Fruit fly (Drosophila melanogaster) whole organism, embryonic: ENCODE results near the gene Vps26.
A peak's percentile ranks its signal among the peaks of the same experiment; 100 is the strongest.

Experiments used
- B-H1 ChIP-seq: fragments of 200-800 bp; sonication (Bioruptor generic); IDR thresholded peaks from 3 replicates; pipeline ENCODE4 v1.3.6; 2022; ENCODE audit warnings: missing biosample characterization, missing genetic modification characterization
- B-H2 ChIP-seq: fragments of 200-800 bp; sonication (Bioruptor generic); optimal IDR thresholded peaks from 2 replicates; lab custom pipeline; 2018; ENCODE audit warnings: missing biosample characterization, mild to moderate bottlenecking, missing genetic modification characterization
- CG10147 ChIP-seq: fragments of 200-800 bp; sonication (Bioruptor generic); optimal IDR thresholded peaks from 2 replicates; lab custom pipeline; 2019; ENCODE audit warnings: missing biosample characterization, mild to moderate bottlenecking, missing genetic modification characterization, moderate library complexity
- CG10543 ChIP-seq: fragments of 200-800 bp; sonication (Bioruptor generic); optimal IDR thresholded peaks from 3 replicates; lab custom pipeline; 2017; ENCODE audit warnings: missing biosample characterization, mild to moderate bottlenecking, missing genetic modification characterization, moderate library complexity
- CG11504 ChIP-seq: fragments of 200-800 bp; sonication (Bioruptor generic); optimal IDR thresholded peaks from 3 replicates; lab custom pipeline; 2019; ENCODE audit warnings: missing biosample characterization, mild to moderate bottlenecking, missing genetic modification characterization, moderate library complexity
- CG12155 ChIP-seq: fragments of 200-800 bp; sonication (Bioruptor generic); optimal IDR thresholded peaks from 3 replicates; lab custom pipeline; 2016; ENCODE audit warnings: missing biosample characterization, missing genetic modification characterization
- CG12391 ChIP-seq: fragments of 200-800 bp; sonication (Bioruptor generic); optimal IDR thresholded peaks from 3 replicates; lab custom pipeline; 2018; ENCODE audit warnings: missing biosample characterization, mild to moderate bottlenecking, missing genetic modification characterization, moderate library complexity
- CG13624 ChIP-seq: fragments of 200-800 bp; sonication (Bioruptor generic); optimal IDR thresholded peaks from 2 replicates; lab custom pipeline; 2016; ENCODE audit warnings: missing biosample characterization, missing genetic modification characterization
- CG15479 ChIP-seq: fragments of 200-800 bp; sonication (Bioruptor generic); optimal IDR thresholded peaks from 3 replicates; lab custom pipeline; 2019; ENCODE audit warnings: missing biosample characterization, mild to moderate bottlenecking, missing genetic modification characterization, moderate library complexity
- CG17612 ChIP-seq: fragments of 200-800 bp; sonication (Bioruptor generic); IDR thresholded peaks from 2 replicates; pipeline ENCODE4 v1.3.6; 2022; ENCODE audit warnings: missing biosample characterization, missing genetic modification characterization
- CG18764 ChIP-seq: fragments of 200-800 bp; sonication (Bioruptor generic); optimal IDR thresholded peaks from 3 replicates; lab custom pipeline; 2016; ENCODE audit warnings: missing biosample characterization, missing genetic modification characterization
- CG30403 ChIP-seq: fragments of 200-800 bp; sonication (Bioruptor generic); optimal IDR thresholded peaks from 3 replicates; lab custom pipeline; 2016; ENCODE audit warnings: missing biosample characterization, missing genetic modification characterization
- CG34422 ChIP-seq: fragments of 200-800 bp; sonication (Bioruptor generic); IDR thresholded peaks from 3 replicates; pipeline ENCODE4 v1.3.6; 2022; ENCODE audit warnings: missing biosample characterization, missing genetic modification characterization
- CG4404 ChIP-seq: fragments of 200-800 bp; sonication (Bioruptor generic); IDR thresholded peaks from 2 replicates; pipeline ENCODE4 v1.3.6; 2022; ENCODE audit warnings: missing biosample characterization, missing genetic modification characterization
- CG4730 ChIP-seq: fragments of 200-800 bp; sonication (Bioruptor generic); IDR thresholded peaks from 2 replicates; pipeline ENCODE4 v1.3.6; 2022; ENCODE audit warnings: missing biosample characterization, missing genetic modification characterization
- CG6854 ChIP-seq: fragments of 200-800 bp; sonication (Bioruptor generic); optimal IDR thresholded peaks from 3 replicates; lab custom pipeline; 2017; ENCODE audit warnings: missing biosample characterization, mild to moderate bottlenecking, missing genetic modification characterization
- CG7745 ChIP-seq: fragments of 200-800 bp; sonication (Bioruptor generic); optimal IDR thresholded peaks from 2 replicates; lab custom pipeline; 2018; ENCODE audit warnings: missing biosample characterization, mild to moderate bottlenecking, missing genetic modification characterization, moderate library complexity
- CG8388 ChIP-seq: fragments of 200-800 bp; sonication (Bioruptor generic); optimal IDR thresholded peaks from 2 replicates; lab custom pipeline; 2019; ENCODE audit warnings: missing biosample characterization, mild to moderate bottlenecking, missing genetic modification characterization, moderate library complexity
- CG8765 ChIP-seq: fragments of 200-800 bp; sonication (Bioruptor generic); IDR thresholded peaks from 2 replicates; pipeline ENCODE4 v1.3.6; 2022; ENCODE audit warnings: missing biosample characterization, missing genetic modification characterization
- CG9797 ChIP-seq: fragments of 200-800 bp; sonication (Bioruptor generic); optimal IDR thresholded peaks from 3 replicates; lab custom pipeline; 2018; ENCODE audit warnings: missing biosample characterization, mild to moderate bottlenecking, missing genetic modification characterization
- CHES-1-like ChIP-seq: fragments of 200-800 bp; sonication (Bioruptor generic); optimal IDR thresholded peaks from 2 replicates; lab custom pipeline; 2016; ENCODE audit warnings: missing biosample characterization, missing genetic modification characterization
- Dek ChIP-seq: fragments of 200-800 bp; sonication (Bioruptor generic); optimal IDR thresholded peaks from 3 replicates; lab custom pipeline; 2019; ENCODE audit warnings: missing biosample characterization, mild to moderate bottlenecking, missing genetic modification characterization, moderate library complexity
- Dip2 ChIP-seq: fragments of 200-800 bp; sonication (Bioruptor generic); IDR thresholded peaks from 2 replicates; pipeline ENCODE4 v1.3.6; 2022; ENCODE audit warnings: missing biosample characterization, missing genetic modification characterization
- Ets65A ChIP-seq: fragments of 200-800 bp; sonication (Bioruptor generic); peaks from one replicate; lab custom pipeline; 2016; ENCODE audit warnings: missing biosample characterization, missing genetic modification characterization
- Ets97D ChIP-seq: fragments of 200-800 bp; sonication (Bioruptor generic); optimal IDR thresholded peaks from 3 replicates; lab custom pipeline; 2016; ENCODE audit warnings: missing biosample characterization, missing genetic modification characterization
- Fer1 ChIP-seq: fragments of 200-800 bp; sonication (Bioruptor generic); optimal IDR thresholded peaks from 2 replicates; lab custom pipeline; 2017; ENCODE audit warnings: missing biosample characterization, mild to moderate bottlenecking, missing genetic modification characterization
- Fer2 ChIP-seq: fragments of 200-800 bp; sonication (Bioruptor generic); optimal IDR thresholded peaks from 2 replicates; lab custom pipeline; 2018; ENCODE audit warnings: missing biosample characterization, mild to moderate bottlenecking, missing genetic modification characterization, moderate library complexity
- Fer3 ChIP-seq: fragments of 200-800 bp; sonication (Bioruptor generic); optimal IDR thresholded peaks from 2 replicates; lab custom pipeline; 2018; ENCODE audit warnings: missing biosample characterization, mild to moderate bottlenecking, missing genetic modification characterization, moderate library complexity
- HmgZ ChIP-seq: fragments of 200-800 bp; sonication (Bioruptor generic); optimal IDR thresholded peaks from 2 replicates; lab custom pipeline; 2018; ENCODE audit warnings: missing biosample characterization, mild to moderate bottlenecking, missing genetic modification characterization
- Hr3 ChIP-seq: fragments of 200-800 bp; sonication (Bioruptor generic); optimal IDR thresholded peaks from 3 replicates; lab custom pipeline; 2016; ENCODE audit warnings: missing biosample characterization, missing genetic modification characterization
- Hr39 ChIP-seq: fragments of >200 bp; optimal IDR thresholded peaks from 2 replicates; lab custom pipeline; 2017
- Myb ChIP-seq: fragments of 200-800 bp; sonication (Bioruptor generic); optimal IDR thresholded peaks from 2 replicates; lab custom pipeline; 2016; ENCODE audit warnings: missing biosample characterization, missing genetic modification characterization
- Opbp ChIP-seq: fragments of 200-800 bp; sonication (Bioruptor generic); IDR thresholded peaks from 3 replicates; pipeline ENCODE4 v1.3.6; 2022; ENCODE audit warnings: missing biosample characterization, missing genetic modification characterization; ENCODE audit not compliant: partially characterized antibody
- Poxn ChIP-seq: fragments of 200-800 bp; sonication (Bioruptor generic); IDR thresholded peaks from 2 replicates; pipeline ENCODE4 v1.3.6; 2022; ENCODE audit warnings: missing biosample characterization, missing genetic modification characterization
- Ssrp ChIP-seq: fragments of 200-800 bp; sonication (Bioruptor generic); optimal IDR thresholded peaks from 2 replicates; lab custom pipeline; 2018; ENCODE audit warnings: missing biosample characterization, mild to moderate bottlenecking, missing genetic modification characterization, moderate library complexity
- Stat92E ChIP-seq, 3 experiments: fragments of >200 bp in 2 of 3; fragments of 200-800 bp in 1 of 3; sonication (Bioruptor generic) in 1 of 3; optimal IDR thresholded peaks; 2 replicates each; lab custom pipeline; 2017 to 2019; ENCODE audit warnings: missing biosample characterization in 3 of 3, missing genetic modification characterization in 3 of 3, mild to moderate bottlenecking in 1 of 3, moderate library complexity in 1 of 3
- Vsx1 ChIP-seq: fragments of 200-800 bp; sonication (Bioruptor generic); optimal IDR thresholded peaks from 2 replicates; lab custom pipeline; 2017; ENCODE audit warnings: missing biosample characterization, mild to moderate bottlenecking, missing genetic modification characterization, missing genetic modification reagents
- ase ChIP-seq: fragments of 200-800 bp; sonication (Bioruptor generic); IDR thresholded peaks from 3 replicates; pipeline ENCODE4 v1.3.6; 2022; ENCODE audit warnings: missing biosample characterization, missing genetic modification characterization
- bab2 ChIP-seq: fragments of 200-800 bp; sonication (Bioruptor generic); optimal IDR thresholded peaks from 2 replicates; lab custom pipeline; 2016; ENCODE audit warnings: missing biosample characterization, missing genetic modification characterization
- bcd ChIP-seq: fragments of 200-800 bp; sonication (Bioruptor generic); optimal IDR thresholded peaks from 2 replicates; lab custom pipeline; 2017; ENCODE audit warnings: missing biosample characterization, mild to moderate bottlenecking, missing genetic modification characterization
- dati ChIP-seq: fragments of 200-800 bp; sonication (Bioruptor generic); IDR thresholded peaks from 2 replicates; pipeline ENCODE4 v1.3.6; 2022; ENCODE audit warnings: missing biosample characterization, missing genetic modification characterization
- ftz-f1 ChIP-seq: fragments of 200-800 bp; sonication (Bioruptor generic); optimal IDR thresholded peaks from 2 replicates; lab custom pipeline; 2016; ENCODE audit warnings: missing biosample characterization, missing genetic modification characterization
- gsb ChIP-seq: fragments of 200-800 bp; sonication (Bioruptor generic); IDR thresholded peaks from 2 replicates; pipeline ENCODE4 v1.3.6; 2022; ENCODE audit warnings: missing biosample characterization, missing genetic modification characterization
- insv ChIP-seq, 2 experiments: fragments of 200-800 bp; sonication (Bioruptor generic); optimal IDR thresholded peaks; 3 replicates each; lab custom pipeline; 2016 to 2018; ENCODE audit warnings: missing biosample characterization in 2 of 2, missing genetic modification characterization in 2 of 2
- nom ChIP-seq: fragments of 200-800 bp; sonication (Bioruptor generic); optimal IDR thresholded peaks from 2 replicates; lab custom pipeline; 2017; ENCODE audit warnings: missing biosample characterization, missing genetic modification characterization, mild to moderate bottlenecking, moderate library complexity, missing genetic modification reagents
- p53 ChIP-seq: fragments of 200-800 bp; sonication (Bioruptor generic); optimal IDR thresholded peaks from 2 replicates; lab custom pipeline; 2016; ENCODE audit warnings: missing biosample characterization, missing genetic modification characterization
- stc ChIP-seq: fragments of 200-800 bp; sonication (Bioruptor generic); IDR thresholded peaks from 2 replicates; pipeline ENCODE4 v1.3.6; 2022; ENCODE audit warnings: missing biosample characterization, missing genetic modification characterization
- stwl ChIP-seq: fragments of 200-800 bp; sonication (Bioruptor generic); optimal IDR thresholded peaks from 3 replicates; lab custom pipeline; 2018; ENCODE audit warnings: missing biosample characterization, mild to moderate bottlenecking, missing genetic modification characterization, moderate library complexity
- trem ChIP-seq: fragments of 200-800 bp; optimal IDR thresholded peaks from 3 replicates; lab custom pipeline; 2019; ENCODE audit warnings: missing biosample characterization, mild to moderate bottlenecking, missing genetic modification characterization, moderate library complexity
- zfh1 ChIP-seq: fragments of 200-800 bp; sonication (Bioruptor generic); IDR thresholded peaks from 3 replicates; pipeline ENCODE4 v1.3.6; 2022; ENCODE audit warnings: missing biosample characterization, missing genetic modification characterization

Vps26 gene

dm6 chrX:1861620-1862184 lies 12.0 kb upstream of the Vps26 start, which contains the start of gene deltaCOP (continued):
- TF ChIP-seq Hr39 (no peak), CG7745 (tag; lab: Kevin White, UChicago) (no peak), HmgZ (tag; lab: Kevin White, UChicago) (peak; percentile 79), CG9797 (GFP tag; lab: Kevin White, UChicago) (peak; percentile 77), CG4730 (GFP tag; lab: Robert Waterston, UW) (peak; percentile 69), B-H2 (GFP tag; lab: Kevin White, UChicago) (peak; percentile 61), Fer3 (peak; percentile 64), CG10147 (GFP tag; lab: Kevin White, UChicago) (no peak), bcd (GFP tag; lab: Kevin White, UChicago) (peak; percentile 83), B-H1 (peak; percentile 63; the same call in 2 of the 3 replicates), stwl (tag; lab: Kevin White, UChicago) (peak; percentile 68), Hr3 (GFP tag; lab: Kevin White, UChicago) (peak; percentile 91), ftz-f1 (GFP tag; lab: Kevin White, UChicago) (peak; percentile 35), Myb (GFP tag; lab: Kevin White, UChicago) (peak; percentile 92), CG34422 (GFP tag; lab: Robert Waterston, UW) (peak; percentile 85; the same call in 2 of the 3 replicates), Vsx1 (GFP tag; lab: Kevin White, UChicago) (no peak), bab2 (GFP tag; lab: Kevin White, UChicago) (peak; percentile 91), CG8765 (GFP tag; lab: Robert Waterston, UW) (peak; percentile 62; the same call in 1 of the 2 replicates), CG11504 (tag; lab: Kevin White, UChicago) (no peak), CG13624 (GFP tag; lab: Kevin White, UChicago) (peak; percentile 92), insv (GFP tag; optimal IDR thresholded peaks at IDR 0.05; lab: Kevin White, UChicago) (peak in 1 of 2 experiments; percentile 39), CG4404 (GFP tag; lab: Robert Waterston, UW) (peak; percentile 80), Stat92E (GFP tag; optimal IDR thresholded peaks at IDR 0.05; lab: Kevin White, UChicago) (no peak), stc (GFP tag; lab: Robert Waterston, UW) (peak; percentile 63; the same call in 1 of the 2 replicates), CG15479 (no peak), CG12155 (GFP tag; lab: Kevin White, UChicago) (peak; percentile 90), Fer1 (GFP tag; lab: Kevin White, UChicago) (peak; percentile 78), Fer2 (peak; percentile 56), Poxn (GFP tag; lab: Robert Waterston, UW) (no peak), ase (peak; percentile 74; the same call in 2 of the 3 replicates), CG18764 (GFP tag; lab: Kevin White, UChicago) (peak; percentile 82), CG30403 (GFP tag; lab: Kevin White, UChicago) (peak; percentile 93), zfh1 (GFP tag; lab: Robert Waterston, UW) (peak; percentile 70), trem (tag; lab: Kevin White, UChicago) (peak; percentile 45), Ets97D (GFP tag; lab: Kevin White, UChicago) (peak; percentile 79), CG6854 (GFP tag; lab: Kevin White, UChicago) (no peak), Dip2 (peak; percentile 58), Ssrp (tag; lab: Kevin White, UChicago) (peak; percentile 72), nom (GFP tag; lab: Kevin White, UChicago) (peak; percentile 61), p53 (GFP tag; lab: Kevin White, UChicago) (peak; percentile 79), gsb (GFP tag; lab: Robert Waterston, UW) (peak; percentile 61), CG12391 (tag; lab: Kevin White, UChicago) (peak; percentile 78), CHES-1-like (GFP tag; lab: Kevin White, UChicago) (peak; percentile 94), Ets65A (peak; percentile 99), CG8388 (GFP tag; lab: Kevin White, UChicago) (no peak), Dek (tag; lab: Kevin White, UChicago) (peak; percentile 74), CG10543 (GFP tag; lab: Kevin White, UChicago) (peak; percentile 79), CG17612 (0 out of 2 replicates have a peak, but pooled peaks have one; percentile 43), dati (no peak), Opbp (GFP tag; lab: Robert Waterston, UW) (0 out of 3 replicates have a peak, but pooled peaks have one; percentile 36)
